Fruit fly (Drosophila melanogaster) whole organism, wandering third instar larva: ENCODE data around the gene Peritrophin-15b.

Experiments
- Abd-B ChIP-seq: fragments of >200 bp; optimal IDR thresholded peaks from 2 replicates; lab custom pipeline; 2017; ENCODE audit warnings: missing biosample characterization, missing genetic modification characterization
- CG32264 ChIP-seq: fragments of 200-800 bp; sonication (Bioruptor generic); optimal IDR thresholded peaks from 2 replicates; lab custom pipeline; 2016; ENCODE audit warnings: missing biosample characterization, missing genetic modification characterization
- CG9705 ChIP-seq: fragments of 200-800 bp; sonication (Bioruptor generic); optimal IDR thresholded peaks from 2 replicates; lab custom pipeline; 2018; ENCODE audit warnings: missing biosample characterization, mild to moderate bottlenecking, missing genetic modification characterization
- CrebA ChIP-seq: fragments of 200-800 bp; sonication (Bioruptor generic); optimal IDR thresholded peaks from 2 replicates; lab custom pipeline; 2016; ENCODE audit warnings: missing biosample characterization, mild to moderate bottlenecking, missing genetic modification characterization, borderline replicate concordance
- Dfd ChIP-seq: fragments of >200 bp; optimal IDR thresholded peaks from 2 replicates; lab custom pipeline; 2017; ENCODE audit warnings: missing biosample characterization, missing genetic modification characterization
- Dif ChIP-seq: fragments of 200-275, 200-300 bp; sonication (Bioruptor generic); optimal IDR thresholded peaks from 2 replicates; lab custom pipeline; 2018; ENCODE audit warnings: missing biosample characterization, missing genetic modification characterization; ENCODE audit not compliant: partially characterized antibody
- GATAd ChIP-seq: sonication (Bioruptor generic); optimal IDR thresholded peaks from 2 replicates; lab custom pipeline; 2016; ENCODE audit warnings: missing biosample characterization, missing genetic modification characterization
- HLH106 ChIP-seq: fragments of 200-800 bp; optimal IDR thresholded peaks from 3 replicates; lab custom pipeline; 2019; ENCODE audit warnings: missing biosample characterization, mild to moderate bottlenecking, missing genetic modification characterization, moderate library complexity
- Hnf4 ChIP-seq: fragments of 200-800 bp; sonication (Bioruptor generic); optimal IDR thresholded peaks from 2 replicates; lab custom pipeline; 2016; ENCODE audit warnings: missing biosample characterization, mild to moderate bottlenecking, missing genetic modification characterization
- Hr78 ChIP-seq: fragments of >200 bp; optimal IDR thresholded peaks from 2 replicates; lab custom pipeline; 2017; ENCODE audit warnings: missing biosample characterization, missing genetic modification characterization
- Hr83 ChIP-seq: fragments of 200-300 bp; sonication (Bioruptor generic); optimal IDR thresholded peaks from 2 replicates; lab custom pipeline; 2016; ENCODE audit warnings: missing biosample characterization, mild to moderate bottlenecking, missing genetic modification characterization, moderate library complexity; ENCODE audit not compliant: poor library complexity, severe bottlenecking
- Jra ChIP-seq: sonication (Bioruptor generic); optimal IDR thresholded peaks from 2 replicates; lab custom pipeline; 2016; ENCODE audit warnings: missing biosample characterization, missing genetic modification characterization
- Mio ChIP-seq: sonication (Bioruptor generic); optimal IDR thresholded peaks from 2 replicates; lab custom pipeline; 2016; ENCODE audit warnings: missing biosample characterization, missing genetic modification characterization
- Myc ChIP-seq: fragments of >200 bp; optimal IDR thresholded peaks from 2 replicates; lab custom pipeline; 2017
- N ChIP-seq: fragments of >200 bp; optimal IDR thresholded peaks from 2 replicates; lab custom pipeline; 2018; ENCODE audit warnings: missing biosample characterization, missing external identifiers, missing genetic modification characterization
- OdsH ChIP-seq: fragments of 200-800 bp; sonication (Bioruptor generic); optimal IDR thresholded peaks from 2 replicates; lab custom pipeline; 2016; ENCODE audit warnings: missing biosample characterization, mild to moderate bottlenecking, missing genetic modification characterization
- Rel ChIP-seq, 2 experiments: fragments of 200-800 bp; sonication (Bioruptor generic) in 1 of 2; optimal IDR thresholded peaks; 2 replicates in 1 of 2; 3 replicates in 1 of 2; lab custom pipeline; 2016 to 2019; ENCODE audit warnings: mild to moderate bottlenecking in 2 of 2, missing biosample characterization in 2 of 2, missing genetic modification characterization in 2 of 2, moderate library complexity in 1 of 2
- Sp1 ChIP-seq: fragments of 200-800 bp; sonication (Bioruptor generic); optimal IDR thresholded peaks from 3 replicates; lab custom pipeline; 2019; ENCODE audit warnings: missing biosample characterization, mild to moderate bottlenecking, missing genetic modification characterization, moderate library complexity
- Vsx2 ChIP-seq: fragments of 200-300, 225-300 bp; sonication (Bioruptor generic); optimal IDR thresholded peaks from 2 replicates; lab custom pipeline; 2018; ENCODE audit warnings: missing biosample characterization, missing genetic modification characterization; ENCODE audit not compliant: partially characterized antibody
- br ChIP-seq: fragments of 200-800 bp; sonication (Bioruptor generic); optimal IDR thresholded peaks from 2 replicates; lab custom pipeline; 2016; ENCODE audit warnings: missing biosample characterization, missing genetic modification characterization
- brk ChIP-seq: fragments of 200-800 bp; sonication (Bioruptor generic); optimal IDR thresholded peaks from 2 replicates; lab custom pipeline; 2016; ENCODE audit warnings: missing biosample characterization, mild to moderate bottlenecking, missing genetic modification characterization
- dl ChIP-seq, 2 experiments: fragments of 175-275, 200-275 bp in 1 of 2; fragments of 200-275 bp in 1 of 2; sonication (Bioruptor generic); optimal IDR thresholded peaks; lab custom pipeline; 2018; ENCODE audit warnings: mild to moderate bottlenecking in 2 of 2, missing biosample characterization in 2 of 2, missing genetic modification characterization in 2 of 2, moderate library complexity in 2 of 2; ENCODE audit not compliant: partially characterized antibody in 2 of 2, insufficient read depth in 1 of 2
- dmrt93B ChIP-seq: fragments of 200-800 bp; sonication (Bioruptor generic); optimal IDR thresholded peaks from 2 replicates; lab custom pipeline; 2018; ENCODE audit warnings: missing biosample characterization, mild to moderate bottlenecking, missing genetic modification characterization
- dsf ChIP-seq: sonication (Bioruptor generic); optimal IDR thresholded peaks from 2 replicates; lab custom pipeline; 2016; ENCODE audit warnings: missing biosample characterization, missing genetic modification characterization, borderline replicate concordance
- ey ChIP-seq: fragments of 200-800 bp; sonication (Bioruptor generic); optimal IDR thresholded peaks from 2 replicates; lab custom pipeline; 2016; ENCODE audit warnings: missing biosample characterization, missing genetic modification characterization
- foxo ChIP-seq, 2 experiments: fragments of 200-800 bp; sonication (Bioruptor generic); optimal IDR thresholded peaks; 2 replicates in 1 of 2; 3 replicates in 1 of 2; lab custom pipeline; 2016 to 2017; ENCODE audit warnings: missing biosample characterization in 2 of 2, missing genetic modification characterization in 2 of 2
- fru ChIP-seq: fragments of 200-800 bp; sonication (Bioruptor generic); optimal IDR thresholded peaks from 3 replicates; lab custom pipeline; 2016; ENCODE audit warnings: missing biosample characterization, mild to moderate bottlenecking, missing genetic modification characterization
- h ChIP-seq: fragments of 200-800 bp; sonication (Bioruptor generic); optimal IDR thresholded peaks from 3 replicates; lab custom pipeline; 2016; ENCODE audit warnings: missing biosample characterization, mild to moderate bottlenecking, missing genetic modification characterization
- jim ChIP-seq: fragments of 175-275, 200-325 bp; sonication (Bioruptor generic); optimal IDR thresholded peaks from 2 replicates; lab custom pipeline; 2016; ENCODE audit warnings: missing biosample characterization, mild to moderate bottlenecking, missing genetic modification characterization
- lola ChIP-seq: fragments of >200 bp; optimal IDR thresholded peaks from 2 replicates; lab custom pipeline; 2017; ENCODE audit warnings: missing biosample characterization, missing genetic modification characterization
- pan ChIP-seq: fragments of >200 bp; optimal IDR thresholded peaks from 2 replicates; lab custom pipeline; 2017
- psq ChIP-seq: fragments of 200-800 bp; sonication (Bioruptor generic); optimal IDR thresholded peaks from 3 replicates; lab custom pipeline; 2017; ENCODE audit warnings: missing biosample characterization, mild to moderate bottlenecking, missing genetic modification characterization, moderate library complexity
- rgr ChIP-seq: fragments of 200-800 bp; sonication (Bioruptor generic); optimal IDR thresholded peaks from 3 replicates; lab custom pipeline; 2016; ENCODE audit warnings: missing biosample characterization, mild to moderate bottlenecking, missing genetic modification characterization
- sage ChIP-seq: fragments of 200-800 bp; sonication (Bioruptor generic); optimal IDR thresholded peaks from 2 replicates; lab custom pipeline; 2016; ENCODE audit warnings: missing biosample characterization, mild to moderate bottlenecking, missing genetic modification characterization
- sv ChIP-seq: fragments of 200-800 bp; sonication (Bioruptor generic); optimal IDR thresholded peaks from 3 replicates; lab custom pipeline; 2016; ENCODE audit warnings: missing biosample characterization, missing genetic modification characterization
- tai ChIP-seq: sonication (Bioruptor generic); optimal IDR thresholded peaks from 2 replicates; lab custom pipeline; 2016; ENCODE audit warnings: missing biosample characterization, missing genetic modification characterization
- usp ChIP-seq: fragments of >200 bp; optimal IDR thresholded peaks from 2 replicates; lab custom pipeline; 2017; ENCODE audit warnings: missing biosample characterization, missing genetic modification characterization
- woc ChIP-seq: sonication (Bioruptor generic); optimal IDR thresholded peaks from 2 replicates; lab custom pipeline; 2016; ENCODE audit warnings: missing biosample characterization, mild to moderate bottlenecking, missing genetic modification characterization

The Peritrophin-15b gene

DNA sequence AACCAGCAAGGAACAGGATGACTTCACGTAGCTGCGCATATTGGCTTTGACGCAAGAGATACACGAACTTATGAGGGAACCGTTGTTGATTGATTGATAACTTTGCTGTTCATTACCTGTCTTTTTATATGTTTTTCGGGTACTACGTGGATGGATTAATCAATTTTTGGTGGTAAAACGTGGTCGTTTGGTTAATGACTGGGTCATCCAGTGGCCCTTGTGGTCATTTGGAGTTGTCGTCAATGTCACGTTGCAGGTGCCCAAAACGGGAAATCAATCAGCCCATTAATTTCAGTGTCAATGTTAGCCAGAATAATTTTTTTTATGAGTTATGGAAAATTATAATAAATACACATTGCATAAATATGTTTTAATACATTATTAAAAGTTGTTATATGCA is 5.5 kb downstream of the Peritrophin-15b start, which contains the start of gene CG42819:
Gene CG42819 (minus strand): TSS at position 101 of the 400 bp plus-strand sequence.
- TF ChIP-seq N (GFP tag; lab: Kevin White, UChicago) (no peak), Dif (GFP tag; lab: Kevin White, UChicago) (no peak), dl (GFP tag; optimal IDR thresholded peaks at IDR 0.05; lab: Kevin White, UChicago; ENCODE audit: insufficient read depth in 1 of 2, partially characterized antibody in 2 of 2) (no peak), Myc (no peak), CG32264 (GFP tag; lab: Kevin White, UChicago) (no peak)

DNA sequence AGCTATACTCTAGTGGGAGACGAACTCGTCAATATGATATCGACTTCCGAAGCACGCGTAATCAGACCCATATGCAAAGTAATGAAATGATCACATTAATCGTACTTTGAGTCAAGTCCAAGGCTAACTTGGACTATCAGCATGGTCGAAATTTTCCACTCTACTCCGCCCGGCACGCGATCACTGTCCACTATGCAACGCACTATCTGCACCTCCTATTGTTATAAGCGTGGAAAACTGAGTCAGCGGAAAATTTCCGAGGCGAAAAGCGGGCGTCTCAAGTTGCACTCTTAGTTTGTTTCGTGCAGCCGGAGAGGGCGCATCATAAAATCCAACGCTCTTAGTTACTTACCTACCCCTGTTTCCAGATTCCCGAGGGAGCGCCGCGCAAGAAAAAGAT is 8.9 kb downstream of the Peritrophin-15b start:
- TF ChIP-seq Hnf4 (GFP tag; lab: Kevin White, UChicago) (no peak), dsf (no peak), dmrt93B (GFP tag; lab: Kevin White, UChicago) (no peak), OdsH (no peak), rgr (GFP tag; lab: Kevin White, UChicago) (no peak)

DNA sequence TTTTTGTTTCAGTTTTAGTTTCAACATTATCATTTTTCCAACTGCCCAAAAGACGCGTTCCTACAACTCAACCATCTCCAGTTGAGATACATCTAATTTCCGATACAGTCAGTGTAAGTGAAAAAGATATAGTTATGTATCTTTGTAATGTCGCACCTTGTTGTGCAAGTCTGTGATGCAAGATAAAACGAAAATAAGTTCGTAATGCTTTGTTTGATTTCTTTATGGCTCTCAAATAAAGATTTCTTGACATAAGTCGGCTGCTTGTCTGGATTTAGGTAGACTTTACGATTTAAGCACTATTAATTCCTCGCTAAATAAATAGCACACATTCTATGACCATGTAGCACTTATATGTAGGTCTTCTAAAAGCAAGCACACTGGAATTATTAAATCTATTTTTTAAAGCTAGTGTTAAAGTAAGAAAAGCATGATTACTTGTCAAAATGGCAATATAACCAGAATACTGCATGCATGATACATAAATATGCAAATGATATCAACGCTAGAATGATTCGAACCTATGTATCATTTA is 9.7 kb downstream of the Peritrophin-15b start:
- no peak for TF ChIP-seq dmrt93B (GFP tag; lab: Kevin White, UChicago)
- TF ChIP-seq ey (GFP tag; lab: Kevin White, UChicago) = no peak
- TF ChIP-seq Hnf4 (GFP tag; lab: Kevin White, UChicago) = no peak

DNA sequence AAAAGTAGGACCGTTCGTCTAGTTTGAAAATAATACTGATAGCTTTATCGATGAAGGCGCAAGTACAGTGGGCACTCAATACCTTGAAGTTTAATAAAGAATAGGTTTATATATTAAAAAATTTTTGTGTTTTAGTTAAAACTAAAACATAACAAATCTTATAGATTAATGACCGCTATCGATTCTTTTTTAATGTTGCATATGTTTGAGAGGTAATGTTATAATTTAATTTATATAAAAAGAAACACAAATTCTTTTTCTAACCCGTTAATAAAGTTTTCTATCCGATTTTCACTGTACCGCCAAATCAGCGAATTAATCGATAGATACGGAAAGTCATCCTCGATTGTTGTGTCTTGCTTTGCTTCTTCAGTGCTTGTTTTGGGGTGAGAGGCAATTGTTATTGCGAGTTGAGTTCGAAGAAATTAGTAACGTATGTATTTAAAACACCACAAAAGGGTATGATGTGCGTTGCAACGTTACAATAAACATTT is 10.6 kb downstream of the Peritrophin-15b start, which contains the start of the genes Dad1 and CG13384:
Gene Dad1 (minus strand): TSS at position 30 of the 494 bp plus-strand sequence.
Gene CG13384 (plus strand): TSS at position 348 of the 494 bp plus-strand sequence.
- TF ChIP-seq Sp1 (GFP tag; lab: Kevin White, UChicago) = peak; percentile 96
- TF ChIP-seq Dfd = no peak
- peak; percentile 65 for TF ChIP-seq GATAd (GFP tag; lab: Kevin White, UChicago)
- TF ChIP-seq HLH106 (tag; lab: Kevin White, UChicago) = peak; percentile 97
- TF ChIP-seq h (GFP tag; lab: Kevin White, UChicago) = peak; percentile 94
- peak; percentile 82 for TF ChIP-seq br (GFP tag; lab: Kevin White, UChicago)
- peak; percentile 32 for TF ChIP-seq CG32264 (GFP tag; lab: Kevin White, UChicago)
- TF ChIP-seq ey (GFP tag; lab: Kevin White, UChicago) = peak; percentile 82
- TF ChIP-seq usp = no peak
- peak; percentile 82 for TF ChIP-seq dsf
- TF ChIP-seq foxo (GFP tag; optimal IDR thresholded peaks at IDR 0.05; lab: Kevin White, UChicago) = peak in 1 of 2 experiments; percentile 95
- TF ChIP-seq brk (GFP tag; lab: Kevin White, UChicago) = peak; percentile 94
- TF ChIP-seq Hr83 (GFP tag; lab: Kevin White, UChicago) = peak; percentile 28
- TF ChIP-seq Abd-B (GFP tag; lab: Kevin White, UChicago) = no peak
- TF ChIP-seq N (GFP tag; lab: Kevin White, UChicago) = no peak
- TF ChIP-seq fru (GFP tag; lab: Kevin White, UChicago) = peak; percentile 92
- TF ChIP-seq Hr78 = no peak
- TF ChIP-seq sage (GFP tag; lab: Kevin White, UChicago) = peak; percentile 83
- TF ChIP-seq Hnf4 (GFP tag; lab: Kevin White, UChicago) = peak; percentile 85
- TF ChIP-seq tai = peak; percentile 90
- no peak for TF ChIP-seq CrebA (GFP tag; lab: Kevin White, UChicago)
- no peak for TF ChIP-seq Vsx2 (GFP tag; lab: Kevin White, UChicago)
- TF ChIP-seq dl (GFP tag; optimal IDR thresholded peaks at IDR 0.05; lab: Kevin White, UChicago; ENCODE audit: insufficient read depth in 1 of 2, partially characterized antibody in 2 of 2) = no peak
- peak; percentile 90 for TF ChIP-seq CG9705 (GFP tag; lab: Kevin White, UChicago)
- TF ChIP-seq dmrt93B (GFP tag; lab: Kevin White, UChicago) = peak; percentile 90
- peak; percentile 94 for TF ChIP-seq OdsH
- TF ChIP-seq woc (GFP tag; lab: Kevin White, UChicago) = peak; percentile 92
- peak; percentile 42 for TF ChIP-seq Mio
- no peak for TF ChIP-seq Dif (GFP tag; lab: Kevin White, UChicago)
- no peak for TF ChIP-seq lola (GFP tag; lab: Kevin White, UChicago)
- TF ChIP-seq rgr (GFP tag; lab: Kevin White, UChicago) = peak; percentile 93
- peak; percentile 93 for TF ChIP-seq psq (GFP tag; lab: Kevin White, UChicago)
- TF ChIP-seq jim = no peak
- no peak for TF ChIP-seq Myc
- TF ChIP-seq Jra (GFP tag; lab: Kevin White, UChicago) = peak; percentile 84
- no peak for TF ChIP-seq pan (lab: Kevin White, UChicago)
- TF ChIP-seq sv = peak; percentile 88
- TF ChIP-seq Rel (GFP tag; optimal IDR thresholded peaks at IDR 0.05; lab: Kevin White, UChicago) = peak; percentile 70
- peak; percentile 85 for TF ChIP-seq Rel (tag; optimal IDR thresholded peaks at IDR 0.05; lab: Kevin White, UChicago)
